Fruit fly (Drosophila melanogaster): ENCODE measurements around the gene CG33339.
A peak's percentile ranks its signal among the peaks of the same experiment; 100 is the strongest.

CG33339 gene

dm6 chr3R:24348420-24349190, 13.0 kb upstream of the CG33339 start, which contains the start of the genes CG5746 and CG6454 (continued):
- TF ChIP-seq lmd (GFP tag; IDR thresholded peaks at IDR 0.05) (peak; percentile 39; the same call in 1 of the 2 replicates), Hey (tag; optimal IDR thresholded peaks at IDR 0.05) (no peak), grau (tag; optimal IDR thresholded peaks at IDR 0.05) (no peak), tx (GFP tag; optimal IDR thresholded peaks at IDR 0.05) (peak; percentile 43), pho (GFP tag; optimal IDR thresholded peaks at IDR 0.05) (peak; percentile 77), z (GFP tag; IDR thresholded peaks at IDR 0.05) (no peak), stwl (tag; optimal IDR thresholded peaks at IDR 0.05) (peak; percentile 48), Lpt (GFP tag; optimal IDR thresholded peaks at IDR 0.05) (no peak), vfl (GFP tag; optimal IDR thresholded peaks at IDR 0.05) (peak; percentile 20), MBD-R2 (GFP tag; IDR thresholded peaks at IDR 0.05) (peak; percentile 55; the same call in 1 of the 2 replicates), zf30C (GFP tag; optimal IDR thresholded peaks at IDR 0.05) (no peak), slbo (GFP tag; IDR thresholded peaks at IDR 0.05) (peak; percentile 70), Dp (GFP tag; optimal IDR thresholded peaks at IDR 0.05) (peak; percentile 14), pfk (GFP tag; optimal IDR thresholded peaks at IDR 0.05) (no peak), ken (GFP tag; IDR thresholded peaks at IDR 0.05) (no peak), CG8281 (tag; optimal IDR thresholded peaks at IDR 0.05) (no peak), CG6683 (GFP tag; optimal IDR thresholded peaks at IDR 0.05) (no peak), Fer3 (tag; optimal IDR thresholded peaks at IDR 0.05) (no peak), slp2 (GFP tag; optimal IDR thresholded peaks at IDR 0.05) (peak; percentile 48), Hr78 (GFP tag; optimal IDR thresholded peaks at IDR 0.05) (no peak), CG8089 (GFP tag; optimal IDR thresholded peaks at IDR 0.05) (peak; percentile 21), HmgD (GFP tag; optimal IDR thresholded peaks at IDR 0.05) (no peak), Fer2 (tag; optimal IDR thresholded peaks at IDR 0.05) (no peak), ewg (GFP tag; optimal IDR thresholded peaks at IDR 0.05) (no peak), Taf1 (GFP tag; IDR thresholded peaks at IDR 0.05) (0 out of 2 replicates have a peak, but pooled peaks have one; percentile 32), nmo (GFP tag; optimal IDR thresholded peaks at IDR 0.05) (peak; percentile 78), Doc2 (GFP tag; IDR thresholded peaks at IDR 0.05) (no peak), CG15479 (GFP tag; optimal IDR thresholded peaks at IDR 0.05) (no peak), Ravus (GFP tag; IDR thresholded peaks at IDR 0.05) (no peak), CG8944 (GFP tag; optimal IDR thresholded peaks at IDR 0.05) (peak; percentile 24), CG7271 (tag; optimal IDR thresholded peaks at IDR 0.05) (no peak), CG3995 (GFP tag; optimal IDR thresholded peaks at IDR 0.05) (peak; percentile 63), gt (GFP tag; IDR thresholded peaks at IDR 0.05) (no peak), E2f2 (GFP tag; IDR thresholded peaks at IDR 0.05) (no peak; the same call in 1 of the 2 replicates), Hr51 (GFP tag; optimal IDR thresholded peaks at IDR 0.05) (peak in 1 of 2 experiments; percentile 50), Usf (GFP tag; optimal IDR thresholded peaks at IDR 0.05) (peak; percentile 12), Lhr (GFP tag; optimal IDR thresholded peaks at IDR 0.05) (no peak), dan (GFP tag; IDR thresholded peaks at IDR 0.05) (no peak), gfzf (GFP tag; optimal IDR thresholded peaks at IDR 0.05) (peak; percentile 76), ara (GFP tag; IDR thresholded peaks at IDR 0.05) (no peak), CG10274 (GFP tag; optimal IDR thresholded peaks at IDR 0.05) (no peak), CG32532 (GFP tag; IDR thresholded peaks at IDR 0.05) (no peak; the same call in 1 of the 2 replicates), CG10959 (GFP tag; IDR thresholded peaks at IDR 0.05) (no peak), CG8388 (GFP tag; optimal IDR thresholded peaks at IDR 0.05) (no peak), CG9215 (GFP tag; IDR thresholded peaks at IDR 0.05) (peak; percentile 54), Aef1 (GFP tag; IDR thresholded peaks at IDR 0.05) (peak; percentile 50; the same call in 2 of the 3 replicates), wor (GFP tag; IDR thresholded peaks at IDR 0.05) (no peak; the same call in 1 of the 2 replicates), corto (GFP tag; optimal IDR thresholded peaks at IDR 0.05) (no peak), CG18599 (GFP tag; optimal IDR thresholded peaks at IDR 0.05) (no peak)

All from whole organism, embryonic.